Worm (Caenorhabditis elegans) whole organism, L2 larva: ENCODE data around the gene ule-2.

Experiments
- C34F6.9 ChIP-seq: fragments of 150-350 bp; optimal IDR thresholded peaks from 2 replicates; lab custom pipeline; 2014; ENCODE audit warnings: missing biosample characterization, missing genetic modification characterization
- alr-1 ChIP-seq: fragments of 150-350 bp; optimal IDR thresholded peaks from 2 replicates; lab custom pipeline; 2014; ENCODE audit warnings: missing biosample characterization, missing genetic modification characterization
- aly-2 ChIP-seq: fragments of 150-350 bp; optimal IDR thresholded peaks from 2 replicates; lab custom pipeline; 2014; ENCODE audit warnings: missing biosample characterization, missing genetic modification characterization
- blmp-1 ChIP-seq: sonication (generic microtip); optimal IDR thresholded peaks from 2 replicates; lab custom pipeline; 2017; ENCODE audit warnings: missing genetic modification characterization, mild to moderate bottlenecking, missing compliant biosample characterization, antibody characterized with exemption, moderate library complexity; ENCODE audit not compliant: insufficient read depth
- dmd-4 ChIP-seq: sonication (generic microtip); optimal IDR thresholded peaks from 2 replicates; lab custom pipeline; 2017; ENCODE audit warnings: missing biosample characterization, missing genetic modification characterization
- egl-27 ChIP-seq: sonication (generic microtip); optimal IDR thresholded peaks from 3 replicates; lab custom pipeline; 2017; ENCODE audit warnings: missing biosample characterization, missing genetic modification reagents, missing genetic modification characterization
- gmeb-1 ChIP-seq: fragments of 150-350 bp; optimal IDR thresholded peaks from 2 replicates; lab custom pipeline; 2014; ENCODE audit warnings: missing biosample characterization, missing genetic modification characterization
- mab-5 ChIP-seq: fragments of 150-350 bp; optimal IDR thresholded peaks from 2 replicates; lab custom pipeline; 2014; ENCODE audit warnings: missing biosample characterization, missing genetic modification characterization
- nhr-11 ChIP-seq: fragments of 150-350 bp; optimal IDR thresholded peaks from 2 replicates; lab custom pipeline; 2014; ENCODE audit warnings: missing biosample characterization, missing genetic modification characterization
- nhr-12 ChIP-seq: fragments of 150-350 bp; optimal IDR thresholded peaks from 2 replicates; lab custom pipeline; 2014; ENCODE audit warnings: missing biosample characterization, missing genetic modification characterization
- nhr-129 ChIP-seq: fragments of 150-350 bp; optimal IDR thresholded peaks from 2 replicates; lab custom pipeline; 2014; ENCODE audit warnings: missing biosample characterization, missing genetic modification characterization
- nhr-21 ChIP-seq: fragments of 150-350 bp; optimal IDR thresholded peaks from 2 replicates; lab custom pipeline; 2014; ENCODE audit warnings: missing biosample characterization, missing genetic modification characterization
- nhr-25 ChIP-seq: fragments of 150-350 bp; sonication (generic microtip); optimal IDR thresholded peaks from 3 replicates; lab custom pipeline; 2014; ENCODE audit warnings: missing biosample characterization, missing genetic modification characterization
- peb-1 ChIP-seq: fragments of 150-350 bp; optimal IDR thresholded peaks from 2 replicates; lab custom pipeline; 2014; ENCODE audit warnings: missing biosample characterization, missing genetic modification characterization
- skn-1 ChIP-seq: sonication (generic microtip); optimal IDR thresholded peaks from 2 replicates; lab custom pipeline; 2017; ENCODE audit warnings: missing biosample characterization, missing genetic modification characterization

Gene ule-2

DNA sequence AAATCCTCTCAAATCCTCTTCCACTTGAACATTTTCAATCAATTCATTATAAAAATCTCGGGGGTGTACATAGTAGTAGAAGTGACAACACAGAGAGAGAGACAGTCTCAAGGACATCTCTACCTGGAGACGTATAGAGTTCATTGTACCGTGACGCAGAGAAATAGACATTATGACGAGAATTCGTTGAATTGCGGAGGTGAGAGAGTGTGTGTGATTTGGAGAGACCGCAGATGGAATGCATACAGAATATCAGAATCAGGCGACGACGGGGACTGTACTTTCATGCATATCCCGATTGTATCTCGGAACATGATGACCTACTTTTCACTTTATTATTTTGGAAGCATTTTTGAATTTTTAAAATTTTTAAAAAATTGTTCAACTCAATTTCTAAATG, 40.9 kb downstream of the ule-2 start (continued):
- TF ChIP-seq aly-2 (tag; lab: Kevin White, UChicago), result no peak
- no peak for TF ChIP-seq alr-1 (tag; lab: Kevin White, UChicago)
- peak; percentile 46 for TF ChIP-seq blmp-1
- TF ChIP-seq, all 48 proteins: peak for 9

DNA sequence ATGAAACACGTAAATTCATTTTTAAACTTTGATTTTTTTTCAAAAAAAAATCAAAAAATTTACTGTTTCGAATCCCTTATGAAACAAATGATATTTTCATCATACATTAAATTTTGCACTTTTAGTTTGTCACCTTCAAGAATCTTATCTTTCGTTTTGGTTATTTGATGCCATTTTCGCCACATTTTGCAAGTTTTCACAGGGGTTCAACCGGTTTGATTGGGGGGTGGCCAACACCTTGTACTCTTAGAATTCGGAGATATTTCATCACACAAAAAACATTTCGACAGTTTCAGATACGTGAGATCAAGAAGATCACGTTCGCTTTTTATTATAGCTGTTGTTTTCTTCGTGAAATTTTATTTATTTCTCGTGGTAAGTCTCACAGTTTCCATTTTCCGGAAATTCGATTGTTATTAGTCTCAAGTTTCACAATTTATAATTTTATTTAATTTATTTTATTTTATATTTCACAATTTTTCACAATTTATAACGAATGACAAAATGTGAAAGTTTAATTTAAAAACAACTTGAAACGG, 42.2 kb downstream of the ule-2 start, which contains the start of gene Y57G11C.31:
TSS of gene Y57G11C.31 (plus strand) at position 276 of the 539 bp plus-strand sequence.
- TF ChIP-seq nhr-25 (tag; lab: Kevin White, UChicago) (peak; percentile 45), nhr-21 (peak; percentile 48), C34F6.9 (tag; lab: Kevin White, UChicago) (no peak), blmp-1 (peak; percentile 67), nhr-129 (tag; lab: Kevin White, UChicago) (peak; percentile 1), gmeb-1 (tag; lab: Kevin White, UChicago) (no peak)

DNA sequence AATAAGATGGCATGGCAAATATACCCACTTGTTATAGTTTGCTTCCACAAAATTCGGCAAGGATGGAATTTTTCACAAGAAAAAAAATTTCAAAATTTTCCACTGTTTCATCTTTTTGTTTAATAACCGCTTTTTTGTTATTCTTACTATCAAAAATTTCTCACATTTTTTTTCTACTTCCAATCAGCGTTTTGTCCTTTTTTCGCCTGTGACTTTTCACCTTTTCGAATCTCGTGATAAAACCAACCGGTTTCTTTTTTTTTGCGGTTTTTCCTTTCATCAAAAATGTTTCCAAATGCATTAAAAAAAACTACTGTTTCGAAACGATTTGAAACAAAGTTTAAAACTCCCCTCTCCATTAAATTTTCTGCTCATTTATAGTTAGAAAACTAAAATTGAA, 44.1 kb downstream of the ule-2 start:
- TF ChIP-seq nhr-12 (tag; lab: Kevin White, UChicago) (no peak), peb-1 (tag; lab: Kevin White, UChicago) (no peak), dmd-4 (no peak), mab-5 (tag; lab: Kevin White, UChicago) (no peak), skn-1 (tag; lab: Kevin White, UChicago) (no peak), nhr-11 (tag; lab: Kevin White, UChicago) (no peak), egl-27 (tag; lab: Kevin White, UChicago) (no peak)
